Fruit fly (Drosophila melanogaster): ENCODE results near the gene Pa1.
A peak's percentile ranks its signal among the peaks of the same experiment; 100 is the strongest.

- TF ChIP-seq Dll (optimal IDR thresholded peaks at IDR 0.05) = peak; percentile 11
- no peak for TF ChIP-seq pan (optimal IDR thresholded peaks at IDR 0.05)
These were observed 32.8 kb upstream of the Pa1 start for dm6 chrX:11326213-11326731.

Measured in whole organism.